Worm (Caenorhabditis elegans) whole organism, mixed stage, embryonic: ENCODE results near the gene srh-122.

Source experiments
- blmp-1 ChIP-seq: fragments of 150-350 bp; optimal IDR thresholded peaks from 2 replicates; lab custom pipeline; 2014; ENCODE audit warnings: missing biosample characterization, missing genetic modification characterization
- elt-3 ChIP-seq: fragments of 150-350 bp; optimal IDR thresholded peaks from 2 replicates; lab custom pipeline; 2014; ENCODE audit warnings: missing biosample characterization, missing genetic modification characterization
- flh-1 ChIP-seq: fragments of 200-800 bp; sonication (Bioruptor generic); optimal IDR thresholded peaks from 2 replicates; lab custom pipeline; 2018; ENCODE audit warnings: mild to moderate bottlenecking, missing genetic modification characterization, moderate library complexity, missing compliant biosample characterization
- lin-13 ChIP-seq: fragments of 150-350 bp; optimal IDR thresholded peaks from 2 replicates; lab custom pipeline; 2014; ENCODE audit warnings: missing biosample characterization, missing genetic modification characterization
- mab-5 ChIP-seq: fragments of 150-350 bp; optimal IDR thresholded peaks from 2 replicates; lab custom pipeline; 2014; ENCODE audit warnings: missing biosample characterization, missing genetic modification characterization
- mep-1 ChIP-seq: fragments of 150-350 bp; optimal IDR thresholded peaks from 2 replicates; lab custom pipeline; 2017; ENCODE audit warnings: missing biosample characterization, missing genetic modification reagents, missing genetic modification characterization, inconsistent platforms
- nhr-12 ChIP-seq: fragments of 150-350 bp; optimal IDR thresholded peaks from 2 replicates; lab custom pipeline; 2014; ENCODE audit warnings: missing biosample characterization, missing genetic modification characterization
- nhr-28 ChIP-seq: fragments of 150-350 bp; optimal IDR thresholded peaks from 2 replicates; lab custom pipeline; 2014; ENCODE audit warnings: missing biosample characterization, missing genetic modification characterization
- nhr-76 ChIP-seq: sonication (generic microtip); optimal IDR thresholded peaks from 2 replicates; lab custom pipeline; 2017; ENCODE audit warnings: missing biosample characterization, missing genetic modification characterization
- pha-4 ChIP-seq: fragments of 150-350 bp; optimal IDR thresholded peaks from 2 replicates; lab custom pipeline; 2018; ENCODE audit warnings: missing biosample characterization, missing genetic modification reagents, missing genetic modification characterization
- snpc-4 ChIP-seq: fragments of 150-350 bp; optimal IDR thresholded peaks from 2 replicates; lab custom pipeline; 2014; ENCODE audit warnings: missing biosample characterization, missing genetic modification characterization
- unc-62 ChIP-seq: fragments of 150-350 bp; optimal IDR thresholded peaks from 2 replicates; lab custom pipeline; 2014; ENCODE audit warnings: missing biosample characterization, missing genetic modification reagents, missing genetic modification characterization
- ztf-11 ChIP-seq: fragments of 150-350 bp; optimal IDR thresholded peaks from 2 replicates; lab custom pipeline; 2014; ENCODE audit warnings: missing biosample characterization, missing genetic modification characterization

DNA sequence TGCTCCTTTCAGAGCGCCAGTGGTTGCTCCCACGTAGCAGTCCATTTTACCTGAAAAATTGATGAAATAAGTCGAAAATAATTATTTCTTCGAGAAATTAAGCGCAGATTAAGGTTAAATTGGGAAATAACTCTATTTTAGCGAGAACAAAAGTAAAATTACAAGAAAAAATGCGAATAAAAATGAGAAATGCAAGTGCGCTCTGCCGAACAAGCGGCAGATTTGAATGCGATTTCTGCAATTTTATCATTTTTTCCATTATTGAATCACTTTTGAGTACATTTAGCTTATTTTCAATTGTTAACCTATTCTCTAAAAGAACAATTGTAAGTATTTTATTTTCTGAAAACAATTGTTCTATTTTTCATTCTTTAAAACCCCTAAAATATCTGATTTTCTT lies 17.1 kb upstream of the srh-122 start, which contains the start of gene T06E6.1:
- no peak for TF ChIP-seq lin-13 (tag; lab: Kevin White, UChicago)
- TF ChIP-seq nhr-28 (tag; lab: Kevin White, UChicago), result no peak
- TF ChIP-seq nhr-76 (tag; lab: Kevin White, UChicago), result no peak
- TF ChIP-seq mab-5 (tag; lab: Kevin White, UChicago), result no peak
- TF ChIP-seq mep-1 (tag; lab: Kevin White, UChicago), result no peak
- TF ChIP-seq blmp-1 (tag; lab: Kevin White, UChicago), result no peak
- no peak for TF ChIP-seq elt-3 (tag; lab: Kevin White, UChicago)
- TF ChIP-seq ztf-11 (tag; lab: Kevin White, UChicago), result no peak
- TF ChIP-seq flh-1 (GFP tag; lab: Kevin White, UChicago), result no peak
- TF ChIP-seq snpc-4 (tag; lab: Kevin White, UChicago), result no peak
- TF ChIP-seq pha-4 (tag; lab: Kevin White, UChicago), result no peak
- TF ChIP-seq unc-62 (GFP tag; lab: Kevin White, UChicago), result no peak
- no peak for TF ChIP-seq nhr-12 (tag; lab: Kevin White, UChicago)
